Worm (Caenorhabditis elegans) whole organism, young adult: ENCODE results near the gene prk-1.

ENCODE experiments used
- B0019.2 ChIP-seq: fragments of 200-800 bp; sonication (Bioruptor generic); conservative IDR thresholded peaks from 2 replicates; pipeline ENCODE4 v1.3.6; 2022; ENCODE audit warnings: missing genetic modification reagents, missing genetic modification characterization, missing compliant biosample characterization
- F23B12.7 ChIP-seq: sonication (generic microtip); optimal IDR thresholded peaks from 2 replicates; lab custom pipeline; 2017; ENCODE audit warnings: missing genetic modification characterization, mild to moderate bottlenecking, missing compliant biosample characterization, antibody characterized with exemption, moderate library complexity; ENCODE audit not compliant: insufficient read depth
- F33H1.4 ChIP-seq: fragments of 200-800 bp; sonication (Bioruptor generic); IDR thresholded peaks from 2 replicates; pipeline ENCODE4 v1.3.6; 2022; ENCODE audit warnings: missing genetic modification reagents, missing genetic modification characterization, missing compliant biosample characterization
- F39B2.1 ChIP-seq: fragments of 200-800 bp; sonication (Bioruptor generic); IDR thresholded peaks from 2 replicates; pipeline ENCODE4 v1.3.6; 2022; ENCODE audit warnings: missing genetic modification reagents, missing genetic modification characterization, missing compliant biosample characterization
- F49E8.2 ChIP-seq: sonication (generic microtip); optimal IDR thresholded peaks from 3 replicates; lab custom pipeline; 2017; ENCODE audit warnings: missing genetic modification characterization, mild to moderate bottlenecking, missing compliant biosample characterization, antibody characterized with exemption, moderate library complexity; ENCODE audit not compliant: insufficient read depth
- K11D2.4 ChIP-seq: fragments of 200-800 bp; sonication (Bioruptor generic); IDR thresholded peaks from 2 replicates; pipeline ENCODE4 v1.3.6; 2022; ENCODE audit warnings: missing genetic modification reagents, missing genetic modification characterization, missing compliant biosample characterization
- Y53G8AR.9 ChIP-seq: fragments of 200-800 bp; sonication (Bioruptor generic); conservative IDR thresholded peaks from 2 replicates; pipeline ENCODE4 v1.3.6; 2022; ENCODE audit warnings: missing genetic modification reagents, missing genetic modification characterization, missing compliant biosample characterization
- attf-3 ChIP-seq: fragments of 200-800 bp; sonication (Bioruptor generic); conservative IDR thresholded peaks from 2 replicates; pipeline ENCODE4 v1.3.6; 2022; ENCODE audit warnings: missing genetic modification reagents, missing genetic modification characterization, missing compliant biosample characterization
- ceh-100 ChIP-seq: fragments of 200-800 bp; sonication (Bioruptor generic); IDR thresholded peaks from 2 replicates; pipeline ENCODE4 v1.3.6; 2022; ENCODE audit warnings: missing genetic modification reagents, missing genetic modification characterization, missing compliant biosample characterization
- ceh-58 ChIP-seq: fragments of 200-800 bp; sonication (Bioruptor generic); IDR thresholded peaks from 2 replicates; pipeline ENCODE4 v1.3.6; 2022; ENCODE audit warnings: missing genetic modification characterization, missing compliant biosample characterization
- dox-1 ChIP-seq: fragments of 200-800 bp; sonication (Bioruptor generic); IDR thresholded peaks from 2 replicates; pipeline ENCODE4 v1.3.6; 2022; ENCODE audit warnings: missing genetic modification reagents, missing genetic modification characterization, missing compliant biosample characterization
- dpl-1 ChIP-seq: fragments of 150-350 bp; optimal IDR thresholded peaks from 2 replicates; lab custom pipeline; 2014; ENCODE audit warnings: missing biosample characterization, missing genetic modification reagents, missing genetic modification characterization
- egl-18 ChIP-seq: fragments of 200-800 bp; sonication (Bioruptor generic); IDR thresholded peaks from 2 replicates; pipeline ENCODE4 v1.3.6; 2022; ENCODE audit warnings: missing genetic modification reagents, missing genetic modification characterization, missing compliant biosample characterization
- egl-44 ChIP-seq: fragments of 200-800 bp; sonication (Bioruptor generic); IDR thresholded peaks from 2 replicates; pipeline ENCODE4 v1.3.6; 2022; ENCODE audit warnings: missing genetic modification reagents, missing genetic modification characterization, missing compliant biosample characterization
- egrh-3 ChIP-seq: fragments of 200-800 bp; sonication (Bioruptor generic); IDR thresholded peaks from 2 replicates; pipeline ENCODE4 v1.3.6; 2022; ENCODE audit warnings: missing genetic modification reagents, missing genetic modification characterization, missing compliant biosample characterization
- hlh-12 ChIP-seq: sonication (generic microtip); optimal IDR thresholded peaks from 2 replicates; lab custom pipeline; 2016; ENCODE audit warnings: missing genetic modification characterization, missing compliant biosample characterization
- hmg-1.2 ChIP-seq: fragments of 200-800 bp; sonication (Bioruptor generic); IDR thresholded peaks from 2 replicates; pipeline ENCODE4 v1.3.6; 2022; ENCODE audit warnings: missing genetic modification reagents, missing genetic modification characterization, missing compliant biosample characterization
- hrde-1 ChIP-seq: sonication (generic microtip); optimal IDR thresholded peaks from 2 replicates; lab custom pipeline; 2016; ENCODE audit warnings: missing genetic modification characterization, mild to moderate bottlenecking, missing compliant biosample characterization, moderate library complexity, missing genotype, missing genetic modification reagents, borderline replicate concordance
- hsf-1 ChIP-seq: fragments of 200-800 bp; sonication (Bioruptor generic); IDR thresholded peaks from 2 replicates; pipeline ENCODE4 v1.3.6; 2022; ENCODE audit warnings: missing genetic modification reagents, missing genetic modification characterization, missing compliant biosample characterization
- lin-26 ChIP-seq: fragments of 200-800 bp; sonication (Bioruptor generic); IDR thresholded peaks from 2 replicates; pipeline ENCODE4 v1.3.6; 2022; ENCODE audit warnings: missing genetic modification reagents, missing genetic modification characterization, missing compliant biosample characterization
- lin-40 ChIP-seq: sonication (generic microtip); optimal IDR thresholded peaks from 2 replicates; lab custom pipeline; 2016; ENCODE audit warnings: missing genetic modification characterization, mild to moderate bottlenecking, missing compliant biosample characterization, missing genotype, missing genetic modification reagents
- lir-1 ChIP-seq: fragments of 200-800 bp; sonication (Bioruptor generic); conservative IDR thresholded peaks from 2 replicates; pipeline ENCODE4 v1.3.6; 2022; ENCODE audit warnings: missing genetic modification reagents, missing genetic modification characterization, missing compliant biosample characterization
- madf-6 ChIP-seq: fragments of 200-800 bp; sonication (Bioruptor generic); IDR thresholded peaks from 2 replicates; pipeline ENCODE4 v1.3.6; 2022; ENCODE audit warnings: missing genetic modification reagents, missing genetic modification characterization, missing compliant biosample characterization
- madf-8 ChIP-seq: fragments of 200-800 bp; sonication (Bioruptor generic); conservative IDR thresholded peaks from 2 replicates; pipeline ENCODE4 v1.3.6; 2022; ENCODE audit warnings: missing genetic modification reagents, missing genetic modification characterization, missing compliant biosample characterization
- mcd-1 ChIP-seq: fragments of 200-800 bp; sonication (Bioruptor generic); IDR thresholded peaks from 2 replicates; pipeline ENCODE4 v1.3.6; 2022; ENCODE audit warnings: missing genetic modification reagents, missing genetic modification characterization, missing compliant biosample characterization
- nfyb-1 ChIP-seq: fragments of 200-800 bp; sonication (Bioruptor generic); IDR thresholded peaks from 2 replicates; pipeline ENCODE4 v1.3.6; 2022; ENCODE audit warnings: missing genetic modification reagents, missing genetic modification characterization, missing compliant biosample characterization
- nhr-179 ChIP-seq: sonication (generic microtip); optimal IDR thresholded peaks from 2 replicates; lab custom pipeline; 2016; ENCODE audit warnings: mild to moderate bottlenecking, missing genetic modification characterization, missing compliant biosample characterization
- nhr-27 ChIP-seq: fragments of 200-800 bp; sonication (Bioruptor generic); optimal IDR thresholded peaks from 2 replicates; lab custom pipeline; 2018; ENCODE audit warnings: mild to moderate bottlenecking, missing genetic modification characterization, moderate library complexity, missing compliant biosample characterization
- nhr-80 ChIP-seq: sonication (generic microtip); optimal IDR thresholded peaks from 2 replicates; lab custom pipeline; 2016; ENCODE audit warnings: missing genetic modification characterization, missing compliant biosample characterization
- pha-4 ChIP-seq: fragments of 150-350 bp; sonication (generic microtip); optimal IDR thresholded peaks from 2 replicates; lab custom pipeline; 2014; ENCODE audit warnings: missing biosample characterization, missing genetic modification reagents, missing genetic modification characterization
- rec-8 ChIP-seq, 2 experiments: sonication (generic microtip); optimal IDR thresholded peaks; 2 replicates each; lab custom pipeline; 2016; ENCODE audit warnings: mild to moderate bottlenecking in 2 of 2, missing genetic modification characterization in 2 of 2, missing genetic modification reagents in 2 of 2, missing genotype in 2 of 2, missing biosample characterization in 1 of 2, missing compliant biosample characterization in 1 of 2, moderate library complexity in 1 of 2
- repo-1 ChIP-seq: sonication (generic microtip); optimal IDR thresholded peaks from 2 replicates; lab custom pipeline; 2017; ENCODE audit warnings: mild to moderate bottlenecking, missing genetic modification characterization, missing compliant biosample characterization
- rpc-1 ChIP-seq, 2 experiments: fragments of 150-350 bp in 1 of 2; sonication (generic microtip) in 1 of 2; optimal IDR thresholded peaks; 2 replicates each; lab custom pipeline; 2014 to 2018; ENCODE audit warnings: missing biosample characterization in 1 of 2, missing genetic modification characterization in 1 of 2, missing genetic modification reagents in 1 of 2, missing genotype in 1 of 2
- sdz-38 ChIP-seq: sonication (generic microtip); optimal IDR thresholded peaks from 2 replicates; lab custom pipeline; 2016; ENCODE audit warnings: missing genotype, missing genetic modification characterization, missing compliant biosample characterization
- snpc-1.1 ChIP-seq: sonication (generic microtip); optimal IDR thresholded peaks from 2 replicates; lab custom pipeline; 2017; ENCODE audit warnings: missing genetic modification characterization, mild to moderate bottlenecking, missing compliant biosample characterization, antibody characterized with exemption, moderate library complexity, missing genotype, missing genetic modification reagents; ENCODE audit not compliant: insufficient read depth
- snpc-4 ChIP-seq, 5 experiments: fragments of 150-350 bp in 1 of 5; sonication (generic microtip) in 4 of 5; optimal IDR thresholded peaks; 2 replicates each; lab custom pipeline; 2014 to 2018; ENCODE audit warnings: missing genetic modification characterization in 5 of 5, missing biosample characterization in 3 of 5, antibody characterized with exemption in 2 of 5, mild to moderate bottlenecking in 2 of 5, missing compliant biosample characterization in 2 of 5, missing genotype in 2 of 5, moderate library complexity in 2 of 5, missing genetic modification reagents in 1 of 5
- somi-1 ChIP-seq: fragments of 200-800 bp; sonication (Bioruptor generic); optimal IDR thresholded peaks from 2 replicates; lab custom pipeline; 2018; ENCODE audit warnings: mild to moderate bottlenecking, missing genetic modification characterization, missing compliant biosample characterization
- sptf-2 ChIP-seq: fragments of 200-800 bp; sonication (Bioruptor generic); optimal IDR thresholded peaks from 2 replicates; lab custom pipeline; 2018; ENCODE audit warnings: mild to moderate bottlenecking, missing genetic modification characterization, missing compliant biosample characterization
- tbp1 ChIP-seq: fragments of 200-800 bp; sonication (Bioruptor generic); optimal IDR thresholded peaks from 2 replicates; lab custom pipeline; 2018; ENCODE audit warnings: mild to moderate bottlenecking, missing genetic modification characterization, missing compliant biosample characterization
- tbx-9 ChIP-seq: sonication (generic microtip); optimal IDR thresholded peaks from 2 replicates; lab custom pipeline; 2016; ENCODE audit warnings: borderline replicate concordance, missing genetic modification characterization, inconsistent platforms, missing compliant biosample characterization
- zfh-2 ChIP-seq: fragments of 200-800 bp; sonication (Bioruptor generic); conservative IDR thresholded peaks from 2 replicates; pipeline ENCODE4 v1.3.6; 2022; ENCODE audit warnings: missing genetic modification reagents, missing genetic modification characterization, missing compliant biosample characterization
- zim-3 ChIP-seq: sonication (generic microtip); optimal IDR thresholded peaks from 2 replicates; lab custom pipeline; 2017; ENCODE audit warnings: mild to moderate bottlenecking, missing genetic modification characterization, moderate library complexity, missing compliant biosample characterization
- ztf-18 ChIP-seq: sonication (generic microtip); optimal IDR thresholded peaks from 2 replicates; lab custom pipeline; 2016; ENCODE audit warnings: missing genotype, mild to moderate bottlenecking, missing genetic modification characterization, missing compliant biosample characterization
- ztf-22 ChIP-seq: fragments of 200-800 bp; sonication (Bioruptor generic); optimal IDR thresholded peaks from 2 replicates; lab custom pipeline; 2018; ENCODE audit warnings: mild to moderate bottlenecking, missing genetic modification characterization, moderate library complexity, missing compliant biosample characterization
- ztf-28 ChIP-seq: fragments of 200-800 bp; sonication (Bioruptor generic); IDR thresholded peaks from 2 replicates; pipeline ENCODE4 v1.3.6; 2022; ENCODE audit warnings: missing genetic modification reagents, missing genetic modification characterization, missing compliant biosample characterization
- ztf-3 ChIP-seq: fragments of 200-800 bp; sonication (Bioruptor generic); optimal IDR thresholded peaks from 2 replicates; lab custom pipeline; 2018; ENCODE audit warnings: mild to moderate bottlenecking, missing genetic modification characterization, missing compliant biosample characterization

Gene prk-1

ce11 chrIII:6969781-6970342, 20.1 kb upstream of the prk-1 start (continued):
- TF ChIP-seq lir-1 (GFP tag; lab: Robert Waterston, UW) (no peak), lin-40 (tag; lab: Kevin White, UChicago) (no peak), K11D2.4 (GFP tag; lab: Robert Waterston, UW) (no peak), F23B12.7 (tag; lab: Kevin White, UChicago) (no peak), nhr-80 (tag; lab: Kevin White, UChicago) (no peak), ztf-3 (GFP tag; lab: Kevin White, UChicago) (no peak), Y53G8AR.9 (GFP tag; lab: Robert Waterston, UW) (peak; percentile 93), madf-6 (GFP tag; lab: Robert Waterston, UW) (peak; percentile 81), zfh-2 (GFP tag; lab: Robert Waterston, UW) (no peak), ceh-58 (no peak), ztf-18 (tag; lab: Kevin White, UChicago) (no peak), ceh-100 (GFP tag; lab: Robert Waterston, UW) (peak; percentile 12; the same call in 1 of the 2 replicates), attf-3 (GFP tag; lab: Robert Waterston, UW) (no peak), hmg-1.2 (GFP tag; lab: Robert Waterston, UW) (peak; percentile 51), F49E8.2 (peak; percentile 97), madf-8 (GFP tag; lab: Robert Waterston, UW) (no peak), zim-3 (peak; percentile 33), pha-4 (tag; lab: Kevin White, UChicago) (no peak), rec-8 (tag; optimal IDR thresholded peaks at IDR 0.05; lab: Kevin White, UChicago) (no peak), somi-1 (GFP tag; lab: Kevin White, UChicago) (no peak), snpc-4 (GFP tag; optimal IDR thresholded peaks at IDR 0.05; lab: Kevin White, UChicago) (peak; percentile 64), snpc-4 (tag; optimal IDR thresholded peaks at IDR 0.05; lab: Kevin White, UChicago) (peak in 3 of 4 experiments; percentile 57 to 76 (median 74)), snpc-1.1 (tag; lab: Kevin White, UChicago) (peak; percentile 45), tbp1 (peak; percentile 61), egrh-3 (GFP tag; lab: Robert Waterston, UW) (no peak), hlh-12 (tag; lab: Kevin White, UChicago) (no peak), rpc-1 (optimal IDR thresholded peaks at IDR 0.05; lab: Kevin White, UChicago) (no peak), rpc-1 (tag; optimal IDR thresholded peaks at IDR 0.05; lab: Kevin White, UChicago) (no peak), ztf-22 (GFP tag; lab: Kevin White, UChicago) (peak; percentile 3), F39B2.1 (GFP tag; lab: Robert Waterston, UW) (peak; percentile 76), sdz-38 (tag; lab: Kevin White, UChicago) (no peak), nhr-27 (no peak), egl-44 (GFP tag; lab: Robert Waterston, UW) (no peak), tbx-9 (no peak), nhr-179 (no peak), hsf-1 (GFP tag; lab: Robert Waterston, UW) (peak; percentile 82), hrde-1 (tag; lab: Kevin White, UChicago) (peak; percentile 92), egl-18 (GFP tag; lab: Robert Waterston, UW) (no peak), B0019.2 (GFP tag; lab: Robert Waterston, UW) (no peak), mcd-1 (GFP tag; lab: Robert Waterston, UW) (peak; percentile 43; the same call in 1 of the 2 replicates), nfyb-1 (GFP tag; lab: Robert Waterston, UW) (0 out of 2 replicates have a peak, but pooled peaks have one; percentile 62), lin-26 (GFP tag; lab: Robert Waterston, UW) (peak; percentile 81; the same call in 1 of the 2 replicates), F33H1.4 (GFP tag; lab: Robert Waterston, UW) (peak; percentile 66), sptf-2 (GFP tag; lab: Kevin White, UChicago) (peak; percentile 50), repo-1 (tag; lab: Kevin White, UChicago) (peak; percentile 85), dox-1 (GFP tag; lab: Robert Waterston, UW) (peak; percentile 52), dpl-1 (GFP tag; lab: Kevin White, UChicago) (peak; percentile 2), ztf-28 (GFP tag; lab: Robert Waterston, UW) (no peak)
